Worm (Caenorhabditis elegans): ENCODE data around the gene bar-1.

bar-1 gene

DNA sequence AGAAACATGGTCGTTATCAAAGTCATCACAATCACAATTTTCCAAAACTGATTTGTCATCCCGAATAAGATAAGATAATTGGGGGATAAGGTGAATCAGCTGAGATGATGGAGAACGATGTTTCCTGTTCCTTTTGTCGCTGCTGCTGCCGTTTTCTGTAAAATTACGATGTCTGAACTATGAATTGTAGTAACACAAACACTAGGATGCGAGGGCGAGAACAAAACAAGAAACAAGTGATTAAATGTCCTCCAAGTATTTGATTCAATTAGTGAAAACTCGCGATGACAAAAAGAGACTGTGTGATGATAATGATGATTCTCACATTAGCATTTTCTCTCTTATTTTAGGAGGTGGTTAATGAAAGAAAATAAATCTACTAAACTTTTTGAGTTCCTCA lies 14.5 kb downstream of the bar-1 start, which contains the start of gene C54D1.7:
C54D1.7 (minus strand) TSS at position 157 of the 400 bp plus-strand sequence.
- TF ChIP-seq B0261.1 (tag; optimal IDR thresholded peaks at IDR 0.05) (no peak), F23B12.7 (tag; optimal IDR thresholded peaks at IDR 0.05; ENCODE audit: insufficient read depth) (no peak), F55B11.4 (tag; optimal IDR thresholded peaks at IDR 0.05; ENCODE audit: borderline replicate concordance, insufficient read depth) (no peak), snpc-4 (GFP tag; optimal IDR thresholded peaks at IDR 0.05) (no peak), snpc-4 (tag; optimal IDR thresholded peaks at IDR 0.05) (no peak), ccch-3 (GFP tag; optimal IDR thresholded peaks at IDR 0.05) (no peak), nfya-2 (GFP tag; IDR thresholded peaks at IDR 0.05) (no peak), ceh-27 (GFP tag; optimal IDR thresholded peaks at IDR 0.05) (no peak), rcor-1 (GFP tag; IDR thresholded peaks at IDR 0.05) (no peak), dpff-1 (tag; optimal IDR thresholded peaks at IDR 0.05) (no peak), tlf-1 (GFP tag; optimal IDR thresholded peaks at IDR 0.05) (no peak), ama-1 (optimal IDR thresholded peaks at IDR 0.05) (no peak), ama-1 (GFP tag; optimal IDR thresholded peaks at IDR 0.05) (no peak), ets-4 (GFP tag; optimal IDR thresholded peaks at IDR 0.05) (no peak), snpc-1.1 (tag; optimal IDR thresholded peaks at IDR 0.05; ENCODE audit: insufficient read depth) (no peak), repo-1 (tag; optimal IDR thresholded peaks at IDR 0.05) (no peak), let-526 (GFP tag; IDR thresholded peaks at IDR 0.05) (no peak), mcd-1 (GFP tag; IDR thresholded peaks at IDR 0.05) (no peak), ekl-4 (GFP tag; IDR thresholded peaks at IDR 0.05) (no peak), F37B4.10 (GFP tag; IDR thresholded peaks at IDR 0.05) (no peak), hmg-1.2 (GFP tag; IDR thresholded peaks at IDR 0.05) (no peak), attf-3 (GFP tag; conservative IDR thresholded peaks at IDR 0.05) (no peak)

- no peak for TF ChIP-seq gei-17 (GFP tag; optimal IDR thresholded peaks at IDR 0.05)
- TF ChIP-seq F55B11.4 (tag; optimal IDR thresholded peaks at IDR 0.05; ENCODE audit: borderline replicate concordance, insufficient read depth) = no peak
- no peak for TF ChIP-seq ceh-100 (GFP tag; IDR thresholded peaks at IDR 0.05)
- no peak for TF ChIP-seq ccch-3 (GFP tag; optimal IDR thresholded peaks at IDR 0.05)
- TF ChIP-seq ets-4 (GFP tag; optimal IDR thresholded peaks at IDR 0.05) = no peak
These were observed 17.0 kb downstream of the bar-1 start for ce11 chrX:7153460-7153859.

DNA sequence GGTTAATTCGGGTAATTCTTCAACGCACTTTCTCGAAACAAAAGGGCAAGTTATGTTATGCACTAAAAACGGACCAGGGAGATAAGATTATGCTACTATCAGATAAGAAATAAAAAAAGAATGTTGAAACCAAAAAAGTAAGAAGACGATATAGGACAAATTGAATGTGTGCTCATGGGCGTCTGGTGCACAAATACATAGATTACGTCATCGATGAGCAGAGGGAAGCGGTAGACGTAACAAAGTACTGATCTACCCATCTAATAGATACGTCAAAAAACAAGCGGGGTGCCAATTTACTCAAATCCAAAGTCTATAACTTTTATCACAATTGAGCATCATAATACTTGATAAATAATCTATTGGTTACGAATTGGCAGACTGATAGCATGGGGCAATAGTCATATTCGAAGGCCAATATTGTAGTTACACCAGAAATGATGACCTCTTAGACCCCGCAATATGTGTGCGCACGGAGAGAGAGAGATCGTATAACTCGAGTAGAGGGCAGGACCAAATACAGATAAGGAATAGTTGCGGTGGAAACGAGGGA lies 18.4 kb downstream of the bar-1 start:
- TF ChIP-seq nhr-27 (tag; optimal IDR thresholded peaks at IDR 0.05) (no peak), F52B5.7 (tag; optimal IDR thresholded peaks at IDR 0.05) (no peak), mel-28 (tag; optimal IDR thresholded peaks at IDR 0.05; ENCODE audit: borderline replicate concordance) (no peak), zfh-2 (GFP tag; conservative IDR thresholded peaks at IDR 0.05) (no peak), hmg-20 (GFP tag; IDR thresholded peaks at IDR 0.05) (no peak), T07F8.4 (tag; optimal IDR thresholded peaks at IDR 0.05) (no peak), Y95B8A.8 (GFP tag; IDR thresholded peaks at IDR 0.05) (no peak), egl-18 (GFP tag; IDR thresholded peaks at IDR 0.05) (no peak), ZK185.1 (tag; optimal IDR thresholded peaks at IDR 0.05; ENCODE audit: poor library complexity, severe bottlenecking) (no peak)

DNA sequence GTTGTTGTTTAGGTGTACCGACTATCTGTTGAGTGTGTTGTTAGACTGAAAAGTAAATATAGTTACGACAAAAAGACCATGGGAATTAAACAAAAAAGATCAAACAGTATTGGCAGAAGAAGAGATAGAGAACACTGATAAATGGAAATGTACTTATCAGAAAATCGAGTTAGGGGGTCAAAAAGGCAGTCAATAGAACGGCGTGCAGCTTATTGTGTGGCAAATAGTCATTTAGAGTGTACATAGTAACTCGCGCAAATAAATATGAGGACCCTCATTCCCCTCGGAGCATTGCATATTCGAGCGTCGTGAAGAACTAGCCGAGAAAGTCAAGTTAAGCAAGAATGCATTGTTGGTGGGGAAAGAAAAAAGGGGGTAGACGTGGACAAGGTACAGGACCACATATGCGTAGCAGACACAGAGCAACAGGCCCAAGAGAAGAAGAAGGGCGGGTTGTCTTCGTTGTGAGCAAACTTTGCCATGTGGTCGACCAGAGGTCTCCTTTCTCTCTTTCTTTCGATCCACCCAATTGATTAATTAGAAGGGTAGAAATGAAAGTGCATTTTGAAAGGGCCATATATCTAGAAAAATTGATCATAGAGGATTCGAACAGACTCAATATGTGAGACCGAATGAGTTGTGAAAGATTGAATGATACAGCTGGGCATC lies 19.1 kb downstream of the bar-1 start, which contains the start of gene lam-2:
lam-2 (minus strand) TSS at position 51 of the 669 bp plus-strand sequence.
- TF ChIP-seq aptf-2 (GFP tag; conservative IDR thresholded peaks at IDR 0.05) = no peak
- TF ChIP-seq madf-8 (GFP tag; conservative IDR thresholded peaks at IDR 0.05) = no peak
- no peak for TF ChIP-seq egrh-3 (GFP tag; IDR thresholded peaks at IDR 0.05)
- no peak for TF ChIP-seq hmg-1.2 (GFP tag; IDR thresholded peaks at IDR 0.05)
- TF ChIP-seq cebp-1 (GFP tag; IDR thresholded peaks at IDR 0.05) = no peak
- TF ChIP-seq cebp-1 (tag; optimal IDR thresholded peaks at IDR 0.05) = no peak
- no peak for TF ChIP-seq gei-17 (GFP tag; optimal IDR thresholded peaks at IDR 0.05)
- no peak for TF ChIP-seq F37B4.10 (GFP tag; IDR thresholded peaks at IDR 0.05)
- TF ChIP-seq snpc-1.3 (tag; optimal IDR thresholded peaks at IDR 0.05; ENCODE audit: insufficient read depth) = no peak
- TF ChIP-seq sptf-2 (GFP tag; optimal IDR thresholded peaks at IDR 0.05) = no peak

All from whole organism, young adult.